Worm (Caenorhabditis elegans) whole organism, young adult: ENCODE measurements around the gene mut-14.

Source experiments
- B0336.3 ChIP-seq: fragments of 200-800 bp; sonication (Bioruptor generic); IDR thresholded peaks from 2 replicates; pipeline ENCODE4 v1.3.6; 2022; ENCODE audit warnings: missing genetic modification characterization, missing compliant biosample characterization
- D2030.7 ChIP-seq: fragments of 200-800 bp; sonication (Bioruptor generic); IDR thresholded peaks from 2 replicates; pipeline ENCODE4 v1.3.6; 2022; ENCODE audit warnings: missing genetic modification reagents, missing genetic modification characterization, missing compliant biosample characterization
- F10E7.11 ChIP-seq: sonication (generic microtip); optimal IDR thresholded peaks from 2 replicates; lab custom pipeline; 2017; ENCODE audit warnings: mild to moderate bottlenecking, missing genetic modification characterization, moderate library complexity, missing compliant biosample characterization
- F23B12.7 ChIP-seq: sonication (generic microtip); optimal IDR thresholded peaks from 2 replicates; lab custom pipeline; 2017; ENCODE audit warnings: missing genetic modification characterization, mild to moderate bottlenecking, missing compliant biosample characterization, antibody characterized with exemption, moderate library complexity; ENCODE audit not compliant: insufficient read depth
- F33H1.4 ChIP-seq: fragments of 200-800 bp; sonication (Bioruptor generic); IDR thresholded peaks from 2 replicates; pipeline ENCODE4 v1.3.6; 2022; ENCODE audit warnings: missing genetic modification reagents, missing genetic modification characterization, missing compliant biosample characterization
- F49E8.2 ChIP-seq: sonication (generic microtip); optimal IDR thresholded peaks from 3 replicates; lab custom pipeline; 2017; ENCODE audit warnings: missing genetic modification characterization, mild to moderate bottlenecking, missing compliant biosample characterization, antibody characterized with exemption, moderate library complexity; ENCODE audit not compliant: insufficient read depth
- T26A5.8 ChIP-seq: sonication (generic microtip); optimal IDR thresholded peaks from 2 replicates; lab custom pipeline; 2016; ENCODE audit warnings: missing genetic modification characterization, missing compliant biosample characterization
- Y53F4B.3 ChIP-seq: fragments of 200-800 bp; sonication (Bioruptor generic); IDR thresholded peaks from 2 replicates; pipeline ENCODE4 v1.3.6; 2022; ENCODE audit warnings: missing genetic modification reagents, missing genetic modification characterization, missing compliant biosample characterization
- Y53G8AR.9 ChIP-seq: fragments of 200-800 bp; sonication (Bioruptor generic); conservative IDR thresholded peaks from 2 replicates; pipeline ENCODE4 v1.3.6; 2022; ENCODE audit warnings: missing genetic modification reagents, missing genetic modification characterization, missing compliant biosample characterization
- Y79H2A.3 ChIP-seq: fragments of 200-800 bp; sonication (Bioruptor generic); conservative IDR thresholded peaks from 2 replicates; pipeline ENCODE4 v1.3.6; 2022; ENCODE audit warnings: missing genetic modification reagents, missing genetic modification characterization, missing compliant biosample characterization
- ZK185.1 ChIP-seq: sonication (generic microtip); optimal IDR thresholded peaks from 2 replicates; lab custom pipeline; 2016; ENCODE audit warnings: mild to moderate bottlenecking, missing genetic modification characterization, missing compliant biosample characterization; ENCODE audit not compliant: poor library complexity, severe bottlenecking
- ama-1 ChIP-seq, 3 experiments: fragments of 150-350 bp in 1 of 3; sonication (generic microtip) in 2 of 3; optimal IDR thresholded peaks; 2 replicates each; lab custom pipeline; 2014 to 2018; ENCODE audit warnings: missing biosample characterization in 2 of 3, missing genetic modification characterization in 2 of 3, missing genetic modification reagents in 2 of 3
- aptf-2 ChIP-seq: fragments of 200-800 bp; sonication (Bioruptor generic); conservative IDR thresholded peaks from 2 replicates; pipeline ENCODE4 v1.3.6; 2022; ENCODE audit warnings: missing genetic modification reagents, missing genetic modification characterization, missing compliant biosample characterization
- aptf-3 ChIP-seq: fragments of 200-800 bp; sonication (Bioruptor generic); IDR thresholded peaks from 2 replicates; pipeline ENCODE4 v1.3.6; 2022; ENCODE audit warnings: missing genetic modification characterization, missing compliant biosample characterization
- egrh-3 ChIP-seq: fragments of 200-800 bp; sonication (Bioruptor generic); IDR thresholded peaks from 2 replicates; pipeline ENCODE4 v1.3.6; 2022; ENCODE audit warnings: missing genetic modification reagents, missing genetic modification characterization, missing compliant biosample characterization
- him-1 ChIP-seq: sonication (generic microtip); optimal IDR thresholded peaks from 2 replicates; lab custom pipeline; 2016; ENCODE audit warnings: missing genotype, missing genetic modification reagents, missing genetic modification characterization, missing compliant biosample characterization
- let-607 ChIP-seq, 2 experiments: fragments of 200-800 bp in 1 of 2; sonication (Bioruptor generic) in 1 of 2; sonication (generic microtip) in 1 of 2; optimal IDR thresholded peaks; 2 replicates each; lab custom pipeline; 2016 to 2018; ENCODE audit warnings: mild to moderate bottlenecking in 2 of 2, missing compliant biosample characterization in 2 of 2, missing genetic modification characterization in 2 of 2, moderate library complexity in 2 of 2, missing genotype in 1 of 2
- lin-35 ChIP-seq, 3 experiments: fragments of 150-350 bp in 2 of 3; sonication (generic microtip) in 1 of 3; optimal IDR thresholded peaks; 2 replicates each; lab custom pipeline; 2014 to 2018; ENCODE audit warnings: missing biosample characterization in 3 of 3, missing genetic modification characterization in 3 of 3, missing genetic modification reagents in 3 of 3
- lin-40 ChIP-seq: sonication (generic microtip); optimal IDR thresholded peaks from 2 replicates; lab custom pipeline; 2016; ENCODE audit warnings: missing genetic modification characterization, mild to moderate bottlenecking, missing compliant biosample characterization, missing genotype, missing genetic modification reagents
- lsl-1 ChIP-seq: fragments of 200-800 bp; sonication (Bioruptor generic); optimal IDR thresholded peaks from 2 replicates; lab custom pipeline; 2018; ENCODE audit warnings: mild to moderate bottlenecking, missing genetic modification characterization, moderate library complexity, missing compliant biosample characterization
- mxl-1 ChIP-seq: sonication (generic microtip); optimal IDR thresholded peaks from 2 replicates; lab custom pipeline; 2016; ENCODE audit warnings: missing genetic modification characterization, missing compliant biosample characterization
- nfya-2 ChIP-seq: fragments of 200-800 bp; sonication (Bioruptor generic); IDR thresholded peaks from 2 replicates; pipeline ENCODE4 v1.3.6; 2022; ENCODE audit warnings: missing genetic modification reagents, missing genetic modification characterization, missing compliant biosample characterization
- nhr-80 ChIP-seq: sonication (generic microtip); optimal IDR thresholded peaks from 2 replicates; lab custom pipeline; 2016; ENCODE audit warnings: missing genetic modification characterization, missing compliant biosample characterization
- pha-4 ChIP-seq: fragments of 150-350 bp; sonication (generic microtip); optimal IDR thresholded peaks from 2 replicates; lab custom pipeline; 2014; ENCODE audit warnings: missing biosample characterization, missing genetic modification reagents, missing genetic modification characterization
- repo-1 ChIP-seq: sonication (generic microtip); optimal IDR thresholded peaks from 2 replicates; lab custom pipeline; 2017; ENCODE audit warnings: mild to moderate bottlenecking, missing genetic modification characterization, missing compliant biosample characterization
- snpc-1.1 ChIP-seq: sonication (generic microtip); optimal IDR thresholded peaks from 2 replicates; lab custom pipeline; 2017; ENCODE audit warnings: missing genetic modification characterization, mild to moderate bottlenecking, missing compliant biosample characterization, antibody characterized with exemption, moderate library complexity, missing genotype, missing genetic modification reagents; ENCODE audit not compliant: insufficient read depth
- snpc-4 ChIP-seq, 5 experiments: fragments of 150-350 bp in 1 of 5; sonication (generic microtip) in 4 of 5; optimal IDR thresholded peaks; 2 replicates each; lab custom pipeline; 2014 to 2018; ENCODE audit warnings: missing genetic modification characterization in 5 of 5, missing biosample characterization in 3 of 5, antibody characterized with exemption in 2 of 5, mild to moderate bottlenecking in 2 of 5, missing compliant biosample characterization in 2 of 5, missing genotype in 2 of 5, moderate library complexity in 2 of 5, missing genetic modification reagents in 1 of 5
- unc-62 ChIP-seq: fragments of 150-350 bp; optimal IDR thresholded peaks from 2 replicates; lab custom pipeline; 2014; ENCODE audit warnings: missing biosample characterization, missing genetic modification reagents, missing genetic modification characterization
- xnd-1 ChIP-seq: sonication (generic microtip); optimal IDR thresholded peaks from 2 replicates; lab custom pipeline; 2016; ENCODE audit warnings: missing genotype, missing genetic modification reagents, missing genetic modification characterization, missing compliant biosample characterization
- zfh-2 ChIP-seq: fragments of 200-800 bp; sonication (Bioruptor generic); conservative IDR thresholded peaks from 2 replicates; pipeline ENCODE4 v1.3.6; 2022; ENCODE audit warnings: missing genetic modification reagents, missing genetic modification characterization, missing compliant biosample characterization
- ztf-6 ChIP-seq: fragments of 200-800 bp; sonication (Bioruptor generic); IDR thresholded peaks from 2 replicates; pipeline ENCODE4 v1.3.6; 2022; ENCODE audit warnings: missing genetic modification reagents, missing genetic modification characterization, missing compliant biosample characterization

Gene mut-14

ce11 chrV:5660604-5661209, at the start of gene mut-14, which contains the start of gene C14C11.2:
TSS of gene mut-14 (minus strand) at chrV:5660704.
TSS of gene C14C11.2 (plus strand) at chrV:5661159.
- TF ChIP-seq F10E7.11 (no peak), lsl-1 (peak; percentile 66), F33H1.4 (GFP tag; lab: Robert Waterston, UW) (peak; percentile 39), D2030.7 (peak; percentile 33; the same call in 1 of the 2 replicates), nfya-2 (GFP tag; lab: Robert Waterston, UW) (no peak)

ce11 chrV:5708331-5708730, 47.8 kb upstream of the mut-14 start:
- TF ChIP-seq pha-4 (tag; lab: Kevin White, UChicago) (no peak), B0336.3 (GFP tag; lab: Robert Waterston, UW) (no peak), F49E8.2 (tag; lab: Kevin White, UChicago) (no peak), xnd-1 (no peak), unc-62 (no peak), nhr-80 (no peak)
- TF ChIP-seq, all 124 proteins: peak for 0

ce11 chrV:5705510-5705909, 45.0 kb upstream of the mut-14 start, which contains the start of gene peli-1:
TSS of gene peli-1 (plus strand) at chrV:5705810.
- TF ChIP-seq Y53G8AR.9 (GFP tag; lab: Robert Waterston, UW) (no peak), aptf-2 (GFP tag; lab: Robert Waterston, UW) (no peak), ztf-6 (GFP tag; lab: Robert Waterston, UW) (no peak), him-1 (tag; lab: Kevin White, UChicago) (no peak), zfh-2 (no peak), snpc-1.1 (no peak), mxl-1 (tag; lab: Kevin White, UChicago) (no peak), lin-40 (no peak), Y79H2A.3 (no peak)
- TF ChIP-seq, all 124 proteins: peak for 0

ce11 chrV:5704467-5704866, 44.0 kb upstream of the mut-14 start:
- TF ChIP-seq F23B12.7 (tag; lab: Kevin White, UChicago) (no peak), egrh-3 (GFP tag; lab: Robert Waterston, UW) (no peak), T26A5.8 (tag; lab: Kevin White, UChicago) (no peak), lin-35 (GFP tag; optimal IDR thresholded peaks at IDR 0.05; lab: Kevin White, UChicago) (no peak)
- TF ChIP-seq, all 124 proteins: peak for 0

ce11 chrV:5701106-5701505, 40.6 kb upstream of the mut-14 start:
- TF ChIP-seq Y53G8AR.9 (GFP tag; lab: Robert Waterston, UW) (0 out of 2 replicates have a peak, but pooled peaks have one; percentile 19), let-607 (tag; optimal IDR thresholded peaks at IDR 0.05; lab: Kevin White, UChicago) (no peak), ZK185.1 (tag; lab: Kevin White, UChicago) (peak; percentile 39)

ce11 chrV:5699835-5700441, 39.4 kb upstream of the mut-14 start, which contains the start of gene clec-1:
TSS of gene clec-1 (plus strand) at chrV:5700154.
- TF ChIP-seq snpc-4 (GFP tag; optimal IDR thresholded peaks at IDR 0.05; lab: Kevin White, UChicago) (no peak), snpc-4 (tag; optimal IDR thresholded peaks at IDR 0.05; lab: Kevin White, UChicago) (no peak), xnd-1 (no peak), aptf-2 (GFP tag; lab: Robert Waterston, UW) (no peak), repo-1 (tag; lab: Kevin White, UChicago) (no peak), ama-1 (optimal IDR thresholded peaks at IDR 0.05; lab: Kevin White, UChicago) (peak; percentile 45), ama-1 (GFP tag; optimal IDR thresholded peaks at IDR 0.05; lab: Kevin White, UChicago) (no peak), Y53F4B.3 (no peak), aptf-3 (GFP tag; lab: Robert Waterston, UW) (0 out of 2 replicates have a peak, but pooled peaks have one; percentile 17)
